Worm (Caenorhabditis elegans) whole organism, mixed stage, embryonic: ENCODE data around the gene F16F9.3.

ENCODE experiments used
- blmp-1 ChIP-seq: fragments of 150-350 bp; optimal IDR thresholded peaks from 2 replicates; lab custom pipeline; 2014; ENCODE audit warnings: missing biosample characterization, missing genetic modification characterization
- cnd-1 ChIP-seq: fragments of 200-800 bp; sonication (Bioruptor generic); optimal IDR thresholded peaks from 2 replicates; lab custom pipeline; 2018; ENCODE audit warnings: mild to moderate bottlenecking, missing genetic modification characterization, missing compliant biosample characterization
- elt-3 ChIP-seq: fragments of 150-350 bp; optimal IDR thresholded peaks from 2 replicates; lab custom pipeline; 2014; ENCODE audit warnings: missing biosample characterization, missing genetic modification characterization
- lin-13 ChIP-seq: fragments of 150-350 bp; optimal IDR thresholded peaks from 2 replicates; lab custom pipeline; 2014; ENCODE audit warnings: missing biosample characterization, missing genetic modification characterization
- nhr-237 ChIP-seq: fragments of 150-350 bp; optimal IDR thresholded peaks from 2 replicates; lab custom pipeline; 2014; ENCODE audit warnings: missing biosample characterization, missing genetic modification characterization
- nhr-76 ChIP-seq: sonication (generic microtip); optimal IDR thresholded peaks from 2 replicates; lab custom pipeline; 2017; ENCODE audit warnings: missing biosample characterization, missing genetic modification characterization
- ztf-11 ChIP-seq: fragments of 150-350 bp; optimal IDR thresholded peaks from 2 replicates; lab custom pipeline; 2014; ENCODE audit warnings: missing biosample characterization, missing genetic modification characterization

- TF ChIP-seq nhr-237 (tag; lab: Kevin White, UChicago) (no peak), nhr-76 (tag; lab: Kevin White, UChicago) (no peak), lin-13 (tag; lab: Kevin White, UChicago) (no peak), cnd-1 (tag; lab: Kevin White, UChicago) (no peak), ztf-11 (tag; lab: Kevin White, UChicago) (no peak), blmp-1 (tag; lab: Kevin White, UChicago) (no peak), elt-3 (tag; lab: Kevin White, UChicago) (no peak)
These were observed 29.0 kb upstream of the F16F9.3 start, which contains the start of gene F08F1.3 for ce11 chrX:8428319-8428888.
